Fruit fly (Drosophila melanogaster): ENCODE measurements around the gene CG14377.

Gene CG14377

DNA sequence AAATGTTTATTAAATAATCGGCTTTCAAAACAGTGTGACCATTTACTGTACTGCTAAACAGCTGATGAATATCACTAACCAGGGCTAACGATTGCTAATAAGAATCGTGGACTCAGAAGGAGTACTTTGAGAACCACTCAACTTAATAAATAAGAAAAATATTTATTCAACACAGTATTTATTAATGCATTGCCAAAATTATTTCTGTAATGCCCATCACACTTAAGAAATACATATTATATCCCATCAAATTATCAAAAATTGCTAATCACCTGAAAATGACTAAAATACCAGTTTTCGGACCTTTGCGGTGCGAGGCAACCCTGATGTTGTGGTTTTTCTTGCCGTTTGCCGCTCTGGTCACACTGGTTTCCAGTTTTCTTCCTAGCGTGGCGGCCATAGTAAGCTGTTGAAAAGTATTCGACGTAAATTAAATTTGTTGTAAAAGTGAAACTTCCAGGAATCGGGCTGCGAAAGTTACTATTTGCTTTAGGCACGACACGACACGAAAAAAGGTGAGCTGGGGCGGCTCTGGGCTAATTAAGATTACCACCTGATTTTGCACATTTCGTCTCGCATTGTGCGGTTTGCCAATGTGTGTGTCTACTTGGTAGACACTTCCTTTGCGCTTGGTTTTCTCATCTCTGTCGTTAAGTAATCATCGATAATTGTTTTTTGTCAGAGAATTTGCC lies 15.7 kb upstream of the CG14377 start, which contains the start of the genes mRpS21 and Droj2 (continued):
- no peak for TF ChIP-seq hb (GFP tag; IDR thresholded peaks at IDR 0.05; ENCODE audit: partially characterized antibody)
- TF ChIP-seq Ptx1 (GFP tag; IDR thresholded peaks at IDR 0.05) = peak; percentile 37; the same call in 1 of the 2 replicates
- TF ChIP-seq lilli (GFP tag; optimal IDR thresholded peaks at IDR 0.05) = peak; percentile 77
- no peak for TF ChIP-seq ac (GFP tag; optimal IDR thresholded peaks at IDR 0.05)
- TF ChIP-seq CG31441 (GFP tag; IDR thresholded peaks at IDR 0.05) = peak; percentile 69
- TF ChIP-seq CG1529 (GFP tag; optimal IDR thresholded peaks at IDR 0.05) = no peak
- TF ChIP-seq her (GFP tag; optimal IDR thresholded peaks at IDR 0.05) = no peak
- TF ChIP-seq Meics (GFP tag; optimal IDR thresholded peaks at IDR 0.05) = peak; percentile 29
- no peak for TF ChIP-seq CG1233 (GFP tag; optimal IDR thresholded peaks at IDR 0.05)
- no peak for TF ChIP-seq CG6254 (GFP tag; optimal IDR thresholded peaks at IDR 0.05)
- TF ChIP-seq CG2889 (GFP tag; IDR thresholded peaks at IDR 0.05) = no peak
- peak; percentile 61 for TF ChIP-seq mam (GFP tag; optimal IDR thresholded peaks at IDR 0.05)
- TF ChIP-seq pum (GFP tag; optimal IDR thresholded peaks at IDR 0.05) = peak; percentile 17
- no peak for TF ChIP-seq CG18599 (GFP tag; optimal IDR thresholded peaks at IDR 0.05)
- peak; percentile 92 for TF ChIP-seq sens (GFP tag)
- TF ChIP-seq gt (GFP tag; IDR thresholded peaks at IDR 0.05) = no peak
- TF ChIP-seq Trl (optimal IDR thresholded peaks at IDR 0.05) = no peak
- peak; percentile 29 for TF ChIP-seq Trl (GFP tag; optimal IDR thresholded peaks at IDR 0.05)
- TF ChIP-seq amos (GFP tag; IDR thresholded peaks at IDR 0.05; ENCODE audit: partially characterized antibody) = peak; percentile 28; the same call in 1 of the 2 replicates
- 0 out of 3 replicates have a peak, but pooled peaks have one; percentile 48 for TF ChIP-seq ci (GFP tag; IDR thresholded peaks at IDR 0.05)
- TF ChIP-seq Bdp1 (GFP tag; optimal IDR thresholded peaks at IDR 0.05) = peak; percentile 29
- 0 out of 3 replicates have a peak, but pooled peaks have one; percentile 28 for TF ChIP-seq zfh1 (GFP tag; IDR thresholded peaks at IDR 0.05)
- TF ChIP-seq CG14050 (GFP tag; IDR thresholded peaks at IDR 0.05) = no peak
- TF ChIP-seq CG13123 (GFP tag; optimal IDR thresholded peaks at IDR 0.05) = no peak
- peak; percentile 55; the same call in 1 of the 2 replicates for TF ChIP-seq CG11696 (GFP tag; IDR thresholded peaks at IDR 0.05)
- TF ChIP-seq NFAT (GFP tag; IDR thresholded peaks at IDR 0.05) = peak; percentile 52
- no peak for TF ChIP-seq Optix (GFP tag; IDR thresholded peaks at IDR 0.05)
- peak; percentile 33 for TF ChIP-seq CG12155 (GFP tag; optimal IDR thresholded peaks at IDR 0.05)
- TF ChIP-seq pzg (GFP tag; optimal IDR thresholded peaks at IDR 0.05) = peak; percentile 89
- no peak for TF ChIP-seq en (GFP tag; optimal IDR thresholded peaks at IDR 0.05)
- TF ChIP-seq cato (GFP tag; optimal IDR thresholded peaks at IDR 0.05; ENCODE audit: borderline replicate concordance) = no peak
- peak; percentile 82 for TF ChIP-seq CoRest (tag; optimal IDR thresholded peaks at IDR 0.05)
- peak; percentile 81 for TF ChIP-seq CG10543 (GFP tag; optimal IDR thresholded peaks at IDR 0.05)
- TF ChIP-seq CG11723 (GFP tag; optimal IDR thresholded peaks at IDR 0.05) = no peak
- TF ChIP-seq D (optimal IDR thresholded peaks at IDR 0.05) = no peak
- TF ChIP-seq D (GFP tag; optimal IDR thresholded peaks at IDR 0.05) = no peak
- TF ChIP-seq Hsf (GFP tag; optimal IDR thresholded peaks at IDR 0.05) = peak; percentile 34
- peak; percentile 26 for TF ChIP-seq Antp (GFP tag; optimal IDR thresholded peaks at IDR 0.05)
- TF ChIP-seq dpn (GFP tag; optimal IDR thresholded peaks at IDR 0.05) = peak; percentile 50 to 52
- 0 out of 2 replicates have a peak, but pooled peaks have one; percentile 5 for TF ChIP-seq inv (GFP tag; IDR thresholded peaks at IDR 0.05; ENCODE audit: partially characterized antibody)
- TF ChIP-seq CG9437 (GFP tag; optimal IDR thresholded peaks at IDR 0.05) = peak; percentile 20
- TF ChIP-seq ab (GFP tag; optimal IDR thresholded peaks at IDR 0.05) = peak; percentile 25
- TF ChIP-seq bigmax (GFP tag; optimal IDR thresholded peaks at IDR 0.05) = no peak
- TF ChIP-seq pita (GFP tag; optimal IDR thresholded peaks at IDR 0.05) = no peak
- no peak for TF ChIP-seq eve (GFP tag; optimal IDR thresholded peaks at IDR 0.05)
- peak; percentile 52 for TF ChIP-seq Abd-B (GFP tag; optimal IDR thresholded peaks at IDR 0.05)
- TF ChIP-seq so (GFP tag; IDR thresholded peaks at IDR 0.05) = no peak
- peak; percentile 37 for TF ChIP-seq Dp (GFP tag; optimal IDR thresholded peaks at IDR 0.05)
- TF ChIP-seq CG9609 (GFP tag; optimal IDR thresholded peaks at IDR 0.05) = peak; percentile 12
- peak; percentile 14; the same call in 1 of the 2 replicates for TF ChIP-seq CG14441 (GFP tag; IDR thresholded peaks at IDR 0.05)
- TF ChIP-seq Side (GFP tag; optimal IDR thresholded peaks at IDR 0.05) = no peak
